Worm (Caenorhabditis elegans): ENCODE results near the gene csb-1.

csb-1 gene

DNA sequence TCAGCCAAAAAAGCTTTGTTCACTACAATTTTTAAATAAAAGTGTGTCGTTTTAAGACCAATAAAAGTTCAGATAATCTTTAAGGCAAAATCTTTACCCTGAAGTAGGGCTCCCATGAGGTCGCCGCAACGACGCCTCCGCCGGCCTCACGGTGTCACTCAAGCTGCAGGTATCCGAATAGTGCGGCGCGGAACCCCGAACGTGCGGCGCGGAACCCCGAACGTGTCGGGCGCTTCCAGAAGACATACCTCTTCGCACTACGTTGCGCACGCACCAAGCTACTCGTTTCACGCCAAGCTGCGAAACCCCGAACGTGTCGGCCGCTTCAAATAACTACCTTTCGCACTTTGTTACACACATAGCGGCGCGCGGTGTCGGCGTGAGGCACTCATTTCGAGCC, 47.1 kb upstream of the csb-1 start:
- TF ChIP-seq mab-5 (tag; optimal IDR thresholded peaks at IDR 0.05) (no peak), peb-1 (tag; optimal IDR thresholded peaks at IDR 0.05) (no peak), elt-1 (tag; optimal IDR thresholded peaks at IDR 0.05) (no peak), sma-9 (GFP tag; optimal IDR thresholded peaks at IDR 0.05) (no peak), sma-9 (tag; optimal IDR thresholded peaks at IDR 0.05) (no peak), skn-1 (tag; optimal IDR thresholded peaks at IDR 0.05) (no peak), ztf-4 (tag; optimal IDR thresholded peaks at IDR 0.05) (no peak), lin-39 (tag; optimal IDR thresholded peaks at IDR 0.05) (no peak), lin-11 (tag; optimal IDR thresholded peaks at IDR 0.05) (no peak), nhr-237 (tag; optimal IDR thresholded peaks at IDR 0.05) (no peak), nhr-77 (tag; optimal IDR thresholded peaks at IDR 0.05) (no peak), gmeb-1 (tag; optimal IDR thresholded peaks at IDR 0.05) (no peak), F13H6.1 (tag; optimal IDR thresholded peaks at IDR 0.05) (no peak)

DNA sequence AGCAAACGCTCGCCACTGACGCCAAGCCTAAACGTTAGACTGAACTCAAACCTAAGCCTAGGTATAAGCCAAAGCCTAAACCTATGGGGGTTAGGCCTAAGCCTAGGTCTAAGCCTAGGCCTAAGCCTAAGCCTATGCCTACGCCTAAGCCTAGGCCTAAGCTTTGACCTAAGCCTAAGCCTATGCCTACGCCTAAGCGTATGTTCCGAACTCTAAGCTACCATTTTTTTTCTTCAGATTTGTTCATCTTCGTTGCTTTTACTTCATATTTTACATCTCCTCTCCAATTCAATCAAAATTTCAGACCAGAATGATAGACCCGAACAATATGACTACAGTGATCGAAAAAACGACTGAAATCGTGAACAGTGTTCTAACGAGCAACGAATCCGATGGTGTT, 44.6 kb upstream of the csb-1 start, which contains the start of gene npr-33:
Gene npr-33 (plus strand): TSS at position 301 of the 400 bp plus-strand sequence.
- TF ChIP-seq Y55F3AM.14 (GFP tag; optimal IDR thresholded peaks at IDR 0.05) (no peak), gmeb-1 (tag; optimal IDR thresholded peaks at IDR 0.05) (no peak), nhr-10 (tag; optimal IDR thresholded peaks at IDR 0.05) (no peak), lsy-2 (tag; optimal IDR thresholded peaks at IDR 0.05) (no peak), aly-2 (tag; optimal IDR thresholded peaks at IDR 0.05) (no peak), snpc-4 (tag; optimal IDR thresholded peaks at IDR 0.05) (no peak), ztf-11 (tag; optimal IDR thresholded peaks at IDR 0.05) (no peak), mbf-1 (tag; optimal IDR thresholded peaks at IDR 0.05) (no peak), peb-1 (tag; optimal IDR thresholded peaks at IDR 0.05) (no peak), F13H6.1 (tag; optimal IDR thresholded peaks at IDR 0.05) (no peak), unc-62 (GFP tag; optimal IDR thresholded peaks at IDR 0.05) (no peak), crh-2 (tag; optimal IDR thresholded peaks at IDR 0.05) (no peak), lin-39 (tag; optimal IDR thresholded peaks at IDR 0.05) (no peak), nhr-129 (tag; optimal IDR thresholded peaks at IDR 0.05) (no peak), unc-39 (tag; optimal IDR thresholded peaks at IDR 0.05) (no peak), sma-9 (GFP tag; optimal IDR thresholded peaks at IDR 0.05) (no peak), sma-9 (tag; optimal IDR thresholded peaks at IDR 0.05) (no peak)

DNA sequence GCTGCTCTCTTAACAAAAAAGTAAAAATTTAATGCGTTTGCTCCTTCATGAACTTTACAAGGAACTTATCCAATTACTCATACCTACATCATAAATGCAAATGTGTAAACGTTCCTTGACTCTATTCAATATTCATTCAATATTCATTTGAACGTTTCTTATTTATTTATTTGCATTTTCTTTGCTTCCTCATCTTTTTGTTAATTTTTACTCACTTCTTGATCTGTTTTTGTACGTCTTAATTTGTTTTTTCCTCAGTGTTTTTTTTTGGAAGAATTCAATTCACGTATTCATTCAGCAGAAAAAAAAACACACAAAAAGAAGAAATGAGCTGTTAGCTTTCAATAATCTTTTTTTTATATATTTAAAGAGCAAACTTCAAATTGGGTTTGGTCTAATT, 37.1 kb upstream of the csb-1 start:
- TF ChIP-seq lsy-2 (tag; optimal IDR thresholded peaks at IDR 0.05) (no peak), lin-13 (GFP tag; optimal IDR thresholded peaks at IDR 0.05) (no peak), zag-1 (tag; optimal IDR thresholded peaks at IDR 0.05) (no peak), lin-11 (tag; optimal IDR thresholded peaks at IDR 0.05) (no peak), ceh-16 (tag; optimal IDR thresholded peaks at IDR 0.05) (no peak), ztf-11 (tag; optimal IDR thresholded peaks at IDR 0.05) (no peak), mdl-1 (tag; optimal IDR thresholded peaks at IDR 0.05) (no peak), blmp-1 (tag; optimal IDR thresholded peaks at IDR 0.05; ENCODE audit: insufficient read depth) (no peak), nhr-11 (tag; optimal IDR thresholded peaks at IDR 0.05) (no peak)

DNA sequence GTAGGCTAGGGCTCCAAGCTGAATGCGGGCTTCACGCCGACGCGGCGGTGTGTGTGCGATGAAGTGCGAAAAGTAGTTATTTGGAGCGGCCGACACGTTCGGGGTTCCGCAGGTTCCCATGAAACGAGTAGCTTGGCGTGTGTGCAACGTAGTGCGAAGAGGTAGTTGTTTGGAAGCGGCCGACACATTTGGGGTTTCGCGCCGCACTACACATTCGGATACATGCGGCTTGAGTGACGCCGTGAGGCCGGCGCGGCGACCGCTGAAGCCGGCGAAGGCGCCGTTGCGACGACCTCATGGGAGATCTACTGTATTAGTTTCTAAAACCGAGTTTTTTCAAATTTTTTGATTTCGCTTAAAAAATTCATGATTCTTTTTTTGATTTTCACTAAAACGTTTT, 35.5 kb upstream of the csb-1 start:
- no peak for TF ChIP-seq sma-9 (GFP tag; optimal IDR thresholded peaks at IDR 0.05)
- no peak for TF ChIP-seq sma-9 (tag; optimal IDR thresholded peaks at IDR 0.05)
- no peak for TF ChIP-seq nhr-11 (tag; optimal IDR thresholded peaks at IDR 0.05)
- TF ChIP-seq ama-1 (optimal IDR thresholded peaks at IDR 0.05) = no peak
- TF ChIP-seq nhr-237 (tag; optimal IDR thresholded peaks at IDR 0.05) = no peak
- no peak for TF ChIP-seq egl-27 (tag; optimal IDR thresholded peaks at IDR 0.05)
- no peak for TF ChIP-seq lin-39 (tag; optimal IDR thresholded peaks at IDR 0.05)
- TF ChIP-seq nhr-21 (tag; optimal IDR thresholded peaks at IDR 0.05) = no peak
- TF ChIP-seq C34F6.9 (tag; optimal IDR thresholded peaks at IDR 0.05) = no peak
- TF ChIP-seq skn-1 (tag; optimal IDR thresholded peaks at IDR 0.05) = no peak
- no peak for TF ChIP-seq crh-2 (tag; optimal IDR thresholded peaks at IDR 0.05)
- TF ChIP-seq F13H6.1 (tag; optimal IDR thresholded peaks at IDR 0.05) = no peak
- no peak for TF ChIP-seq nhr-129 (tag; optimal IDR thresholded peaks at IDR 0.05)
- TF ChIP-seq ztf-4 (tag; optimal IDR thresholded peaks at IDR 0.05) = no peak
- no peak for TF ChIP-seq zag-1 (tag; optimal IDR thresholded peaks at IDR 0.05)
- TF ChIP-seq lsy-2 (tag; optimal IDR thresholded peaks at IDR 0.05) = no peak
- TF ChIP-seq R02D3.7 (tag; optimal IDR thresholded peaks at IDR 0.05) = no peak
- TF ChIP-seq nhr-6 (tag; optimal IDR thresholded peaks at IDR 0.05) = no peak

DNA sequence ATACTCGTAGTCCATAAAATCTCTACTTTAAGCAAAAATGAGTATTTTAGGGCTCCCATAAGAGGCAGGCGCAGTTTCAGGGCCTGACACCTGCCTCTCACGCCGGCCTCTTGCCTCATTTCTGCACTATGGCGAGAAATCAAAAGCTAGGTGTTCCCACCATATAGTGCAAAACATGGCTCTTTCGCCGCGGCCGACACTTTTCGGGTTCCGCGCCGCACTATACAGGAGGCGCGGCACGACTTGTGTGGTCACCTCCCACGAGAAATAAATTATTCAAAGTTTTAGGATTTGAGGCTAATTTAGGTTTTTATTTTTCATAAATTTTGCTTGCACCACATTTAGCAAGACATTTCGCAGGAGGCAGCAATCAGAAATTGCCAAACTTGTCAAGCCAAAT, 26.8 kb upstream of the csb-1 start:
- TF ChIP-seq egl-27 (tag; optimal IDR thresholded peaks at IDR 0.05) (no peak), fos-1 (tag; optimal IDR thresholded peaks at IDR 0.05) (no peak), snpc-4 (tag; optimal IDR thresholded peaks at IDR 0.05) (peak; percentile 30)

Measured in whole organism, L2 larva.